Worm (Caenorhabditis elegans): ENCODE results near the gene nhr-219.

DNA sequence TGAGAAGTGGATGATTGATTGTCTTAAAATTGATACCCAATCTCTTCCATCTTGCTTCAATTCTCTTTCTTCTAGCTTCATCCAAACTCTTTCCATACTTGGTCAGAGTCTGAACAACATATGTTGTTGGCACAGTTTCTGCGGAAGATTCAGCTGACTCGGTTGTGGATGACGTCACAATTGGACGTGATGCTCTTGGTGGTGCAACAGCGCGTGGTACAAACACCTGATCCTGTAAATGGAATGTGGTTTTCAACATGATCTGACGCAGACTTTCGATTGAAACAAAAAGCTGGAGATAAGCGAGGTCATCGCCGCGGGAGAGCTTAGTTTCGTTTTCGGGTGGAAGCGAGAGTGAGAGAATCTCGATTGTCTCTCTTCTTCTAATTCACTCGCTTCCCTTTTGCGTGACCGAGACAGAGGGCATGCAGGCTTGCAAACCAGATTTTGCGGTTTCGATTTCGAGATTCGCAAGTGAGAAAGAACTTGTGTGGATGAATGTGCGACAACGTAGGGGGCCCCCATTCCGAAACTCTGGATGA is 23.5 kb downstream of the nhr-219 start:
- TF ChIP-seq nhr-129 (tag; optimal IDR thresholded peaks at IDR 0.05) = no peak
- no peak for TF ChIP-seq nhr-23 (tag; optimal IDR thresholded peaks at IDR 0.05)
- TF ChIP-seq lsy-2 (tag; optimal IDR thresholded peaks at IDR 0.05) = no peak
- no peak for TF ChIP-seq snpc-4 (tag; optimal IDR thresholded peaks at IDR 0.05)
